Worm (Caenorhabditis elegans) whole organism, mixed stage, embryonic: ENCODE results near the gene srx-9.

Source experiments
- elt-1 ChIP-seq: sonication (generic microtip); optimal IDR thresholded peaks from 2 replicates; lab custom pipeline; 2017; ENCODE audit warnings: missing genetic modification characterization, mild to moderate bottlenecking, missing compliant biosample characterization, antibody characterized with exemption, moderate library complexity, borderline replicate concordance; ENCODE audit not compliant: insufficient read depth
- zip-8 ChIP-seq: fragments of 150-350 bp; optimal IDR thresholded peaks from 2 replicates; lab custom pipeline; 2014; ENCODE audit warnings: missing biosample characterization, missing genetic modification characterization

DNA sequence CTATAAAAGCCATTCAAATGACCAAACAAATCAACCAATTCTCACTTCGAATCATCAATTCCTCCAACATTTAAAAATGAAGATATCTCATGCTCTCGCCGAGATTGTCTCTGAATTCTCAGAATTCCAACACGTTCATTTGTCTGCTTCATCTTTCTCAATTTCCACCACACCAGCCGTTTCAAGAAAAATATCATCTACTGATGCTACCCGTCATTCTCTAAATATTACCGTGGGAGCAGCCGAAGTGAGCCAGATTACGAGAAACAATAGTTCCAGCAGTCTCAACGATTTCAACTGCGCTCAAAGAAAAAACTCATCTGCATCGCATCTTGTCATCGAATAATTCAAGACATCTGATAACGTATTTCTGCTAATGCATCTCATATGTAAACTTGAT is 19.6 kb upstream of the srx-9 start, which contains the start of gene F18E3.12:
- TF ChIP-seq zip-8 (tag; lab: Kevin White, UChicago) (no peak), elt-1 (no peak)
